Fruit fly (Drosophila melanogaster) whole organism, embryonic: ENCODE results near the gene CG6153.

Source experiments
- Antp ChIP-seq: fragments of 200-800 bp; sonication (Bioruptor generic); optimal IDR thresholded peaks from 3 replicates; lab custom pipeline; 2016; ENCODE audit warnings: missing biosample characterization, missing genetic modification characterization
- CG10147 ChIP-seq: fragments of 200-800 bp; sonication (Bioruptor generic); optimal IDR thresholded peaks from 2 replicates; lab custom pipeline; 2019; ENCODE audit warnings: missing biosample characterization, mild to moderate bottlenecking, missing genetic modification characterization, moderate library complexity
- CG12071 ChIP-seq: fragments of 200-800 bp; sonication (Bioruptor generic); optimal IDR thresholded peaks from 3 replicates; lab custom pipeline; 2018; ENCODE audit warnings: missing biosample characterization, mild to moderate bottlenecking, missing genetic modification characterization
- CG12155 ChIP-seq: fragments of 200-800 bp; sonication (Bioruptor generic); optimal IDR thresholded peaks from 3 replicates; lab custom pipeline; 2016; ENCODE audit warnings: missing biosample characterization, missing genetic modification characterization
- CG12236 ChIP-seq: fragments of 200-800 bp; sonication (Bioruptor generic); optimal IDR thresholded peaks from 2 replicates; lab custom pipeline; 2016; ENCODE audit warnings: missing biosample characterization, missing genetic modification characterization
- CG17361 ChIP-seq: fragments of 200-800 bp; sonication (Bioruptor generic); IDR thresholded peaks from 3 replicates; pipeline ENCODE4 v1.3.6; 2022; ENCODE audit warnings: missing biosample characterization, missing genetic modification characterization
- CG18476 ChIP-seq: fragments of 200-800 bp; sonication (Bioruptor generic); optimal IDR thresholded peaks from 2 replicates; lab custom pipeline; 2016; ENCODE audit warnings: missing biosample characterization, mild to moderate bottlenecking, missing genetic modification characterization
- CG2678 ChIP-seq: fragments of 200-800 bp; sonication (Bioruptor generic); optimal IDR thresholded peaks from 3 replicates; lab custom pipeline; 2019; ENCODE audit warnings: missing biosample characterization, mild to moderate bottlenecking, missing genetic modification characterization, moderate library complexity
- CG33557 ChIP-seq: fragments of 200-800 bp; sonication (Bioruptor generic); optimal IDR thresholded peaks from 2 replicates; lab custom pipeline; 2019; ENCODE audit warnings: missing biosample characterization, mild to moderate bottlenecking, missing genetic modification characterization, moderate library complexity
- CG34224 ChIP-seq: fragments of 200-800 bp; sonication (Bioruptor generic); IDR thresholded peaks from 3 replicates; pipeline ENCODE4 v1.3.6; 2022; ENCODE audit warnings: missing biosample characterization, missing genetic modification characterization; ENCODE audit not compliant: partially characterized antibody
- CG3847 ChIP-seq: fragments of 200-800 bp; sonication (Bioruptor generic); IDR thresholded peaks from 2 replicates; pipeline ENCODE4 v1.3.6; 2022; ENCODE audit warnings: missing biosample characterization, missing genetic modification characterization
- CG4328 ChIP-seq: fragments of 200-800 bp; sonication (Bioruptor generic); optimal IDR thresholded peaks from 3 replicates; lab custom pipeline; 2017; ENCODE audit warnings: missing biosample characterization, missing genetic modification reagents, missing genetic modification characterization
- CG6175 ChIP-seq: fragments of 200-800 bp; sonication (Bioruptor generic); IDR thresholded peaks from 3 replicates; pipeline ENCODE4 v1.3.6; 2022; ENCODE audit warnings: missing biosample characterization, missing genetic modification characterization
- CG6689 ChIP-seq: fragments of 200-800 bp; sonication (Bioruptor generic); IDR thresholded peaks from 2 replicates; pipeline ENCODE4 v1.3.6; 2022; ENCODE audit warnings: missing biosample characterization, missing genetic modification characterization
- CG7987 ChIP-seq: fragments of 200-800 bp; sonication (Bioruptor generic); optimal IDR thresholded peaks from 2 replicates; lab custom pipeline; 2018; ENCODE audit warnings: missing biosample characterization, mild to moderate bottlenecking, missing genetic modification characterization, moderate library complexity
- Dek ChIP-seq: fragments of 200-800 bp; sonication (Bioruptor generic); optimal IDR thresholded peaks from 3 replicates; lab custom pipeline; 2019; ENCODE audit warnings: missing biosample characterization, mild to moderate bottlenecking, missing genetic modification characterization, moderate library complexity
- Doc2 ChIP-seq: fragments of 200-800 bp; sonication (Bioruptor generic); IDR thresholded peaks from 2 replicates; pipeline ENCODE4 v1.3.6; 2022; ENCODE audit warnings: missing biosample characterization, missing genetic modification characterization
- Dp ChIP-seq: fragments of 200-800 bp; sonication (Bioruptor generic); optimal IDR thresholded peaks from 2 replicates; lab custom pipeline; 2018; ENCODE audit warnings: missing biosample characterization, mild to moderate bottlenecking, missing genetic modification characterization, moderate library complexity
- H15 ChIP-seq: fragments of 200-800 bp; sonication (Bioruptor generic); IDR thresholded peaks from 3 replicates; pipeline ENCODE4 v1.3.6; 2022; ENCODE audit warnings: missing biosample characterization, missing genetic modification characterization
- Hand ChIP-seq: fragments of 200-800 bp; sonication (Bioruptor generic); optimal IDR thresholded peaks from 2 replicates; lab custom pipeline; 2017; ENCODE audit warnings: mild to moderate bottlenecking, missing biosample characterization, missing genetic modification reagents, missing genetic modification characterization
- Max ChIP-seq: fragments of 200-800 bp; sonication (Bioruptor generic); optimal IDR thresholded peaks from 2 replicates; lab custom pipeline; 2016; ENCODE audit warnings: missing biosample characterization, mild to moderate bottlenecking, missing genetic modification characterization
- Mes4 ChIP-seq: fragments of 200-800 bp; sonication (Bioruptor generic); optimal IDR thresholded peaks from 2 replicates; lab custom pipeline; 2016; ENCODE audit warnings: missing biosample characterization, missing genetic modification characterization
- Optix ChIP-seq: fragments of 200-800 bp; sonication (Bioruptor generic); IDR thresholded peaks from 3 replicates; pipeline ENCODE4 v1.3.6; 2022; ENCODE audit warnings: missing biosample characterization, missing genetic modification characterization
- Scr ChIP-seq: fragments of 200-800 bp; sonication (Bioruptor generic); IDR thresholded peaks from 2 replicates; pipeline ENCODE4 v1.3.6; 2022; ENCODE audit warnings: missing biosample characterization, missing genetic modification characterization; ENCODE audit not compliant: partially characterized antibody
- Six4 ChIP-seq: fragments of 200-800 bp; sonication (Bioruptor generic); optimal IDR thresholded peaks from 2 replicates; lab custom pipeline; 2016; ENCODE audit warnings: missing biosample characterization, missing genetic modification characterization
- Sox100B ChIP-seq: fragments of 200-800 bp; sonication (Bioruptor generic); optimal IDR thresholded peaks from 3 replicates; lab custom pipeline; 2018; ENCODE audit warnings: missing biosample characterization, mild to moderate bottlenecking, missing genetic modification characterization
- TFAM ChIP-seq: fragments of 200-800 bp; sonication (Bioruptor generic); optimal IDR thresholded peaks from 2 replicates; lab custom pipeline; 2017; ENCODE audit warnings: missing biosample characterization, missing genetic modification characterization, inconsistent platforms
- abd-A ChIP-seq: fragments of 200-800 bp; sonication (Bioruptor generic); optimal IDR thresholded peaks from 3 replicates; lab custom pipeline; 2019; ENCODE audit warnings: missing biosample characterization, mild to moderate bottlenecking, missing genetic modification characterization, moderate library complexity
- ash1 ChIP-seq: fragments of 200-800 bp; sonication (Bioruptor generic); optimal IDR thresholded peaks from 2 replicates; lab custom pipeline; 2018; ENCODE audit warnings: missing biosample characterization, mild to moderate bottlenecking, missing genetic modification characterization
- cg ChIP-seq: fragments of 200-800 bp; sonication (Bioruptor generic); optimal IDR thresholded peaks from 3 replicates; lab custom pipeline; 2019; ENCODE audit warnings: missing biosample characterization, mild to moderate bottlenecking, missing genetic modification characterization, moderate library complexity
- gce ChIP-seq: fragments of 200-800 bp; sonication (Bioruptor generic); IDR thresholded peaks from 3 replicates; pipeline ENCODE4 v1.3.6; 2022; ENCODE audit warnings: missing biosample characterization, missing genetic modification characterization
- gcm2 ChIP-seq: fragments of 200-800 bp; sonication (Bioruptor generic); optimal IDR thresholded peaks from 2 replicates; lab custom pipeline; 2016; ENCODE audit warnings: missing biosample characterization, missing genetic modification characterization
- gsb-n ChIP-seq: fragments of 200-800 bp; sonication (Bioruptor generic); optimal IDR thresholded peaks from 3 replicates; lab custom pipeline; 2018; ENCODE audit warnings: missing biosample characterization, mild to moderate bottlenecking, missing genetic modification characterization
- hkb ChIP-seq, 2 experiments: fragments of 200-800 bp in 1 of 2; fragments of >200 bp in 1 of 2; sonication (Bioruptor generic) in 1 of 2; IDR thresholded peaks in 1 of 2; optimal IDR thresholded peaks in 1 of 2; 2 replicates each; pipeline versions ENCODE4 v1.3.6 to Lab custom; 2017 to 2022; ENCODE audit warnings: missing biosample characterization in 1 of 2, missing genetic modification characterization in 1 of 2
- jing ChIP-seq: fragments of 200-800 bp; sonication (Bioruptor generic); optimal IDR thresholded peaks from 2 replicates; lab custom pipeline; 2018; ENCODE audit warnings: missing biosample characterization, mild to moderate bottlenecking, missing genetic modification characterization
- kni ChIP-seq: fragments of 200-800 bp; sonication (Bioruptor generic); optimal IDR thresholded peaks from 3 replicates; lab custom pipeline; 2017; ENCODE audit warnings: mild to moderate bottlenecking, missing biosample characterization, missing genetic modification reagents, missing genetic modification characterization
- lola ChIP-seq, 3 experiments: fragments of >200 bp in 2 of 3; fragments of 200-800 bp in 1 of 3; sonication (Bioruptor generic) in 1 of 3; optimal IDR thresholded peaks; 2 replicates each; lab custom pipeline; 2017 to 2019; ENCODE audit warnings: missing biosample characterization in 3 of 3, missing genetic modification characterization in 3 of 3, mild to moderate bottlenecking in 1 of 3, moderate library complexity in 1 of 3
- nerfin-2 ChIP-seq: fragments of 200-800 bp; sonication (Bioruptor generic); IDR thresholded peaks from 2 replicates; pipeline ENCODE4 v1.3.6; 2022; ENCODE audit warnings: missing biosample characterization, missing genetic modification characterization; ENCODE audit not compliant: partially characterized antibody
- oc ChIP-seq: fragments of 200-800 bp; sonication (Bioruptor generic); optimal IDR thresholded peaks from 2 replicates; lab custom pipeline; 2018; ENCODE audit warnings: missing biosample characterization, mild to moderate bottlenecking, missing genetic modification characterization, moderate library complexity
- phol ChIP-seq: fragments of 200-800 bp; sonication (Bioruptor generic); optimal IDR thresholded peaks from 3 replicates; lab custom pipeline; 2018; ENCODE audit warnings: missing biosample characterization, mild to moderate bottlenecking, missing genetic modification characterization, moderate library complexity
- pnt ChIP-seq: fragments of 200-800 bp; sonication (Bioruptor generic); optimal IDR thresholded peaks from 3 replicates; lab custom pipeline; 2016; ENCODE audit warnings: missing biosample characterization, missing genetic modification characterization
- sd ChIP-seq: fragments of 200-800 bp; sonication (Bioruptor generic); optimal IDR thresholded peaks from 3 replicates; lab custom pipeline; 2018; ENCODE audit warnings: missing biosample characterization, mild to moderate bottlenecking, missing genetic modification characterization, moderate library complexity
- sr ChIP-seq: fragments of 200-800 bp; sonication (Bioruptor generic); IDR thresholded peaks from 3 replicates; pipeline ENCODE4 v1.3.6; 2022; ENCODE audit warnings: missing biosample characterization, missing genetic modification characterization
- tap ChIP-seq: fragments of 200-800 bp; optimal IDR thresholded peaks from 3 replicates; lab custom pipeline; 2019; ENCODE audit warnings: missing biosample characterization, mild to moderate bottlenecking, missing genetic modification characterization, moderate library complexity
- ttk ChIP-seq: fragments of 200-800 bp; sonication (Bioruptor generic); IDR thresholded peaks from 2 replicates; pipeline ENCODE4 v2.1.2; 2022; ENCODE audit warnings: missing biosample characterization, missing genetic modification characterization
- unpg ChIP-seq: fragments of 200-800 bp; sonication (Bioruptor generic); optimal IDR thresholded peaks from 3 replicates; lab custom pipeline; 2018; ENCODE audit warnings: missing biosample characterization, mild to moderate bottlenecking, missing genetic modification characterization, moderate library complexity
- wdn ChIP-seq: fragments of 200-800 bp; sonication (Bioruptor generic); IDR thresholded peaks from 2 replicates; pipeline ENCODE4 v1.3.6; 2022; ENCODE audit warnings: missing biosample characterization, missing genetic modification characterization

CG6153 gene

dm6 chr2L:12720430-12721396 is 27.9 kb downstream of the CG6153 start (continued):
- TF ChIP-seq ttk (GFP tag; lab: Robert Waterston, UW) (peak; percentile 23; the same call in 1 of the 2 replicates), Doc2 (GFP tag; lab: Robert Waterston, UW) (no peak), CG17361 (GFP tag; lab: Robert Waterston, UW) (peak; percentile 67; the same call in 2 of the 3 replicates), gcm2 (no peak), CG34224 (no peak), CG10147 (GFP tag; lab: Kevin White, UChicago) (peak; percentile 29), ash1 (GFP tag; lab: Kevin White, UChicago) (no peak), nerfin-2 (GFP tag; lab: Robert Waterston, UW) (no peak), CG2678 (tag; lab: Kevin White, UChicago) (peak; percentile 78), wdn (GFP tag; lab: Robert Waterston, UW) (peak; percentile 16; the same call in 1 of the 2 replicates), TFAM (no peak), CG3847 (GFP tag; lab: Robert Waterston, UW) (peak; percentile 35; the same call in 1 of the 2 replicates), pnt (GFP tag; lab: Kevin White, UChicago) (peak; percentile 10), H15 (GFP tag; lab: Robert Waterston, UW) (0 out of 3 replicates have a peak, but pooled peaks have one; percentile 69), Six4 (GFP tag; lab: Kevin White, UChicago) (no peak), CG33557 (GFP tag; lab: Kevin White, UChicago) (no peak), Max (GFP tag; lab: Kevin White, UChicago) (peak; percentile 59), CG6689 (GFP tag; lab: Robert Waterston, UW) (peak; percentile 80), Antp (GFP tag; lab: Kevin White, UChicago) (no peak), Sox100B (GFP tag; lab: Kevin White, UChicago) (peak; percentile 25), Mes4 (GFP tag; lab: Kevin White, UChicago) (no peak), unpg (GFP tag; lab: Kevin White, UChicago) (peak; percentile 46), tap (peak; percentile 35), phol (tag; lab: Kevin White, UChicago) (peak; percentile 63), kni (no peak), Scr (GFP tag; lab: Robert Waterston, UW) (no peak), jing (no peak), Dek (tag; lab: Kevin White, UChicago) (no peak), cg (GFP tag; lab: Kevin White, UChicago) (no peak), Hand (GFP tag; lab: Kevin White, UChicago) (no peak), hkb (optimal IDR thresholded peaks at IDR 0.05; lab: Kevin White, UChicago) (no peak), hkb (GFP tag; IDR thresholded peaks at IDR 0.05; lab: Robert Waterston, UW) (peak; percentile 77), lola (GFP tag; optimal IDR thresholded peaks at IDR 0.05; lab: Kevin White, UChicago) (no peak), CG12236 (no peak), oc (tag; lab: Kevin White, UChicago) (no peak), gsb-n (no peak), sd (tag; lab: Kevin White, UChicago) (peak; percentile 48), Dp (GFP tag; lab: Kevin White, UChicago) (no peak), CG4328 (GFP tag; lab: Kevin White, UChicago) (peak; percentile 29), gce (no peak), CG12155 (GFP tag; lab: Kevin White, UChicago) (no peak), CG7987 (GFP tag; lab: Kevin White, UChicago) (peak; percentile 30), CG12071 (GFP tag; lab: Kevin White, UChicago) (no peak), sr (no peak), CG18476 (GFP tag; lab: Kevin White, UChicago) (peak; percentile 63), CG6175 (GFP tag; lab: Robert Waterston, UW) (no peak), Optix (GFP tag; lab: Robert Waterston, UW) (peak; percentile 14; the same call in 1 of the 3 replicates), abd-A (peak; percentile 75)
